Worm (Caenorhabditis elegans): ENCODE data around the gene Y53C12A.7.

The Y53C12A.7 gene

ce11 chrII:9686663-9687193 is 13.6 kb upstream of the Y53C12A.7 start, which contains the start of gene ZK1320.9:
ZK1320.9 (minus strand) TSS chrII:9686713.
- TF ChIP-seq isw-1 (GFP tag; IDR thresholded peaks at IDR 0.05) (no peak), lin-35 (GFP tag; optimal IDR thresholded peaks at IDR 0.05) (peak; percentile 40 to 48), swsn-7 (tag; optimal IDR thresholded peaks at IDR 0.05) (peak; percentile 24), ama-1 (optimal IDR thresholded peaks at IDR 0.05) (no peak), dsc-1 (tag; optimal IDR thresholded peaks at IDR 0.05) (no peak), fkh-4 (tag; optimal IDR thresholded peaks at IDR 0.05; ENCODE audit: borderline replicate concordance) (no peak), efl-1 (optimal IDR thresholded peaks at IDR 0.05) (peak; percentile 39 to 50), efl-1 (GFP tag; optimal IDR thresholded peaks at IDR 0.05 in 1 of 2) (peak; percentile 58 to 74), nhr-77 (tag; optimal IDR thresholded peaks at IDR 0.05) (peak; percentile 62), sox-4 (tag; optimal IDR thresholded peaks at IDR 0.05) (no peak), snu-23 (GFP tag; optimal IDR thresholded peaks at IDR 0.05) (peak; percentile 44), skn-1 (tag; optimal IDR thresholded peaks at IDR 0.05) (peak; percentile 30), mab-9 (GFP tag; IDR thresholded peaks at IDR 0.05) (no peak), unc-130 (tag; optimal IDR thresholded peaks at IDR 0.05) (no peak), efl-3 (GFP tag; optimal IDR thresholded peaks at IDR 0.05) (no peak), mdl-1 (tag; optimal IDR thresholded peaks at IDR 0.05) (no peak), blmp-1 (tag; optimal IDR thresholded peaks at IDR 0.05) (peak; percentile 10), elt-2 (tag; optimal IDR thresholded peaks at IDR 0.05) (no peak), hlh-17 (GFP tag; optimal IDR thresholded peaks at IDR 0.05; ENCODE audit: borderline replicate concordance) (no peak), xbp-1 (tag; optimal IDR thresholded peaks at IDR 0.05) (peak; percentile 24), nhr-237 (tag; optimal IDR thresholded peaks at IDR 0.05) (peak; percentile 0), lin-15B (tag; optimal IDR thresholded peaks at IDR 0.05) (peak; percentile 7), nhr-71 (tag; optimal IDR thresholded peaks at IDR 0.05) (peak; percentile 45), C16A3.4 (tag; optimal IDR thresholded peaks at IDR 0.05) (no peak), lsy-2 (tag; optimal IDR thresholded peaks at IDR 0.05) (peak; percentile 28 to 51), ceh-82 (tag; optimal IDR thresholded peaks at IDR 0.05) (peak in 1 of 3 experiments; percentile 10), jun-1 (tag; optimal IDR thresholded peaks at IDR 0.05) (no peak), nhr-19 (GFP tag; conservative IDR thresholded peaks at IDR 0.05) (peak; percentile 32; the same call in 1 of the 2 replicates), aha-1 (tag; optimal IDR thresholded peaks at IDR 0.05) (no peak), dpl-1 (GFP tag; optimal IDR thresholded peaks at IDR 0.05) (peak; percentile 33 to 59 (median 48)), nhr-11 (tag; optimal IDR thresholded peaks at IDR 0.05) (peak; percentile 3), rnt-1 (tag; optimal IDR thresholded peaks at IDR 0.05) (peak; percentile 63), sptf-1 (tag; optimal IDR thresholded peaks at IDR 0.05) (no peak), mep-1 (tag; optimal IDR thresholded peaks at IDR 0.05) (peak; percentile 67), nhr-20 (tag; optimal IDR thresholded peaks at IDR 0.05) (peak; percentile 83), lin-14 (GFP tag; optimal IDR thresholded peaks at IDR 0.05) (peak; percentile 50), ceh-90 (tag; optimal IDR thresholded peaks at IDR 0.05) (no peak)

- peak; percentile 39 for TF ChIP-seq unc-86 (tag; optimal IDR thresholded peaks at IDR 0.05)
- TF ChIP-seq F16B12.6 (tag; optimal IDR thresholded peaks at IDR 0.05) = no peak
- peak; percentile 9 for TF ChIP-seq irx-1 (tag; optimal IDR thresholded peaks at IDR 0.05)
- TF ChIP-seq tbx-2 (tag; optimal IDR thresholded peaks at IDR 0.05) = no peak
- no peak for TF ChIP-seq swsn-7 (tag; optimal IDR thresholded peaks at IDR 0.05)
- no peak for TF ChIP-seq nhr-84 (tag; optimal IDR thresholded peaks at IDR 0.05)
- peak; percentile 28 for TF ChIP-seq nhr-71 (tag; optimal IDR thresholded peaks at IDR 0.05)
- peak; percentile 18 for TF ChIP-seq ces-1 (GFP tag; optimal IDR thresholded peaks at IDR 0.05)
- peak; percentile 96 for TF ChIP-seq ceh-8 (GFP tag; optimal IDR thresholded peaks at IDR 0.05)
- peak; percentile 24 for TF ChIP-seq nhr-47 (tag; optimal IDR thresholded peaks at IDR 0.05)
- TF ChIP-seq fkh-10 (GFP tag; optimal IDR thresholded peaks at IDR 0.05) = peak; percentile 98
- TF ChIP-seq tlp-1 (tag; optimal IDR thresholded peaks at IDR 0.05) = no peak
- TF ChIP-seq nhr-11 (tag; optimal IDR thresholded peaks at IDR 0.05) = no peak
- TF ChIP-seq fkh-8 (tag; optimal IDR thresholded peaks at IDR 0.05) = no peak
- TF ChIP-seq egl-13 (tag; optimal IDR thresholded peaks at IDR 0.05) = peak; percentile 7
- TF ChIP-seq unc-98 (GFP tag; IDR thresholded peaks at IDR 0.05) = no peak
- TF ChIP-seq mdl-1 (tag; optimal IDR thresholded peaks at IDR 0.05) = no peak
- TF ChIP-seq Y116A8C.19 (tag; optimal IDR thresholded peaks at IDR 0.05; ENCODE audit: borderline replicate concordance) = no peak
- TF ChIP-seq nhr-90 (tag; optimal IDR thresholded peaks at IDR 0.05; ENCODE audit: poor library complexity) = no peak
- TF ChIP-seq lin-14 (GFP tag; optimal IDR thresholded peaks at IDR 0.05) = peak; percentile 79
- TF ChIP-seq lsy-2 (tag; optimal IDR thresholded peaks at IDR 0.05) = peak in 1 of 2 experiments; percentile 30
Measured at ce11 chrII:9690067-9690632, 10.2 kb upstream of the Y53C12A.7 start.

Measured in whole organism, L1 larva.